Fruit fly (Drosophila melanogaster) whole organism, embryonic: ENCODE data around the gene senju.

Experiments
- Asciz ChIP-seq: fragments of 200-800 bp; sonication (Bioruptor generic); optimal IDR thresholded peaks from 2 replicates; lab custom pipeline; 2017; ENCODE audit warnings: missing biosample characterization, mild to moderate bottlenecking, missing genetic modification characterization, missing genetic modification reagents
- Awh ChIP-seq: fragments of 200-800 bp; sonication (Bioruptor generic); IDR thresholded peaks from 2 replicates; pipeline ENCODE4, ENCODE4 v1.3.6; 2022; ENCODE audit warnings: missing biosample characterization, missing genetic modification characterization
- B-H1 ChIP-seq: fragments of 200-800 bp; sonication (Bioruptor generic); IDR thresholded peaks from 3 replicates; pipeline ENCODE4 v1.3.6; 2022; ENCODE audit warnings: missing biosample characterization, missing genetic modification characterization
- Bgb ChIP-seq: fragments of 200-800 bp; sonication (Bioruptor generic); IDR thresholded peaks from 2 replicates; pipeline ENCODE4 v1.3.6; 2022; ENCODE audit warnings: missing biosample characterization, missing genetic modification characterization; ENCODE audit not compliant: partially characterized antibody
- CG11247 ChIP-seq: fragments of 200-800 bp; sonication (Bioruptor generic); IDR thresholded peaks from 2 replicates; pipeline ENCODE4 v1.3.6; 2022; ENCODE audit warnings: missing biosample characterization, missing genetic modification characterization
- CG11723 ChIP-seq: fragments of 200-800 bp; sonication (Bioruptor generic); optimal IDR thresholded peaks from 2 replicates; lab custom pipeline; 2017; ENCODE audit warnings: missing biosample characterization, mild to moderate bottlenecking, missing genetic modification characterization
- CG13894 ChIP-seq: fragments of 200-800 bp; sonication (Bioruptor generic); optimal IDR thresholded peaks from 3 replicates; lab custom pipeline; 2018; ENCODE audit warnings: missing biosample characterization, mild to moderate bottlenecking, missing genetic modification characterization, moderate library complexity
- CG16779 ChIP-seq: fragments of 200-800 bp; sonication (Bioruptor generic); IDR thresholded peaks from 2 replicates; pipeline ENCODE4 v1.3.6; 2022; ENCODE audit warnings: missing biosample characterization, missing genetic modification characterization
- CG18011 ChIP-seq: fragments of 200-800 bp; sonication (Bioruptor generic); optimal IDR thresholded peaks from 2 replicates; lab custom pipeline; 2017; ENCODE audit warnings: missing biosample characterization, missing genetic modification characterization, mild to moderate bottlenecking, moderate library complexity, missing genotype
- CG18764 ChIP-seq: fragments of 200-800 bp; sonication (Bioruptor generic); optimal IDR thresholded peaks from 3 replicates; lab custom pipeline; 2016; ENCODE audit warnings: missing biosample characterization, missing genetic modification characterization
- CG30403 ChIP-seq: fragments of 200-800 bp; sonication (Bioruptor generic); optimal IDR thresholded peaks from 3 replicates; lab custom pipeline; 2016; ENCODE audit warnings: missing biosample characterization, missing genetic modification characterization
- CG3163 ChIP-seq: fragments of 200-800 bp; sonication (Bioruptor generic); optimal IDR thresholded peaks from 3 replicates; lab custom pipeline; 2016; ENCODE audit warnings: missing biosample characterization, missing genetic modification characterization
- CG42726 ChIP-seq: fragments of 200-800 bp; sonication (Bioruptor generic); IDR thresholded peaks from 2 replicates; pipeline ENCODE4 v1.3.6; 2022; ENCODE audit warnings: missing biosample characterization, missing genetic modification characterization; ENCODE audit not compliant: partially characterized antibody
- CG4282 ChIP-seq: fragments of 200-800 bp; sonication (Bioruptor generic); optimal IDR thresholded peaks from 2 replicates; lab custom pipeline; 2016; ENCODE audit warnings: missing biosample characterization, missing genetic modification characterization
- CG4328 ChIP-seq: fragments of 200-800 bp; sonication (Bioruptor generic); optimal IDR thresholded peaks from 3 replicates; lab custom pipeline; 2017; ENCODE audit warnings: missing biosample characterization, missing genetic modification reagents, missing genetic modification characterization
- CG5180 ChIP-seq: fragments of 200-800 bp; sonication (Bioruptor generic); optimal IDR thresholded peaks from 3 replicates; lab custom pipeline; 2017; ENCODE audit warnings: missing biosample characterization, missing genetic modification characterization, mild to moderate bottlenecking, moderate library complexity, missing genetic modification reagents
- CG6813 ChIP-seq: fragments of 200-800 bp; sonication (Bioruptor generic); optimal IDR thresholded peaks from 2 replicates; lab custom pipeline; 2017; ENCODE audit warnings: missing biosample characterization, missing genetic modification characterization, mild to moderate bottlenecking, moderate library complexity, missing genetic modification reagents
- CG9797 ChIP-seq: fragments of 200-800 bp; sonication (Bioruptor generic); optimal IDR thresholded peaks from 3 replicates; lab custom pipeline; 2018; ENCODE audit warnings: missing biosample characterization, mild to moderate bottlenecking, missing genetic modification characterization
- Dref ChIP-seq: fragments of 200-800 bp; sonication (Bioruptor generic); IDR thresholded peaks from 2 replicates; pipeline ENCODE4 v1.3.6; 2022; ENCODE audit warnings: missing biosample characterization, missing genetic modification characterization
- ERR ChIP-seq: fragments of 200-800 bp; sonication (Bioruptor generic); optimal IDR thresholded peaks from 2 replicates; lab custom pipeline; 2016; ENCODE audit warnings: missing biosample characterization, missing genetic modification characterization
- Gug ChIP-seq: fragments of 200-800 bp; sonication (Bioruptor generic); IDR thresholded peaks from 4 replicates; pipeline ENCODE4 v1.3.6; 2022; ENCODE audit warnings: missing biosample characterization, missing genetic modification characterization
- Hey ChIP-seq: fragments of 200-800 bp; sonication (Bioruptor generic); optimal IDR thresholded peaks from 3 replicates; lab custom pipeline; 2018; ENCODE audit warnings: missing biosample characterization, mild to moderate bottlenecking, missing genetic modification characterization
- Hr51 ChIP-seq, 2 experiments: fragments of 200-800 bp; sonication (Bioruptor generic); optimal IDR thresholded peaks; 2 replicates in 1 of 2; 3 replicates in 1 of 2; lab custom pipeline; 2016 to 2018; ENCODE audit warnings: missing biosample characterization in 2 of 2, missing genetic modification characterization in 2 of 2, mild to moderate bottlenecking in 1 of 2, moderate library complexity in 1 of 2
- Jarid2 ChIP-seq: fragments of 200-800 bp; sonication (Bioruptor generic); optimal IDR thresholded peaks from 3 replicates; lab custom pipeline; 2017; ENCODE audit warnings: mild to moderate bottlenecking, missing biosample characterization, missing genetic modification reagents, missing genetic modification characterization
- Kr ChIP-seq: fragments of 200-800 bp; sonication (Bioruptor generic); optimal IDR thresholded peaks from 2 replicates; lab custom pipeline; 2017; ENCODE audit warnings: missing biosample characterization, mild to moderate bottlenecking, missing genetic modification characterization
- MESR4 ChIP-seq: fragments of 200-800 bp; sonication (Bioruptor generic); optimal IDR thresholded peaks from 2 replicates; lab custom pipeline; 2018; ENCODE audit warnings: missing biosample characterization, mild to moderate bottlenecking, missing genetic modification characterization, moderate library complexity
- NK7.1 ChIP-seq: fragments of 200-800 bp; sonication (Bioruptor generic); optimal IDR thresholded peaks from 3 replicates; lab custom pipeline; 2016; ENCODE audit warnings: missing biosample characterization, missing genetic modification characterization
- Pdp1 ChIP-seq, 2 experiments: fragments of 200-800 bp; sonication (Bioruptor generic); optimal IDR thresholded peaks; 3 replicates each; lab custom pipeline; 2016; ENCODE audit warnings: missing biosample characterization in 2 of 2, missing genetic modification characterization in 2 of 2, mild to moderate bottlenecking in 1 of 2, moderate library complexity in 1 of 2
- Scr ChIP-seq: fragments of 200-800 bp; sonication (Bioruptor generic); IDR thresholded peaks from 2 replicates; pipeline ENCODE4 v1.3.6; 2022; ENCODE audit warnings: missing biosample characterization, missing genetic modification characterization; ENCODE audit not compliant: partially characterized antibody
- Sin3A ChIP-seq: fragments of >200 bp; optimal IDR thresholded peaks from 2 replicates; lab custom pipeline; 2018
- Sry-δ ChIP-seq: fragments of 200-800 bp; sonication (Bioruptor generic); optimal IDR thresholded peaks from 2 replicates; lab custom pipeline; 2016; ENCODE audit warnings: missing biosample characterization, missing genetic modification characterization
- Ssrp ChIP-seq: fragments of 200-800 bp; sonication (Bioruptor generic); optimal IDR thresholded peaks from 2 replicates; lab custom pipeline; 2018; ENCODE audit warnings: missing biosample characterization, mild to moderate bottlenecking, missing genetic modification characterization, moderate library complexity
- ash1 ChIP-seq: fragments of 200-800 bp; sonication (Bioruptor generic); optimal IDR thresholded peaks from 2 replicates; lab custom pipeline; 2018; ENCODE audit warnings: missing biosample characterization, mild to moderate bottlenecking, missing genetic modification characterization
- bab2 ChIP-seq: fragments of 200-800 bp; sonication (Bioruptor generic); optimal IDR thresholded peaks from 2 replicates; lab custom pipeline; 2016; ENCODE audit warnings: missing biosample characterization, missing genetic modification characterization
- cad ChIP-seq: fragments of >200 bp; optimal IDR thresholded peaks from 2 replicates; lab custom pipeline; 2017; ENCODE audit warnings: missing biosample characterization, missing genetic modification characterization
- chn ChIP-seq: fragments of 200-800 bp; sonication (Bioruptor generic); optimal IDR thresholded peaks from 2 replicates; lab custom pipeline; 2016; ENCODE audit warnings: missing biosample characterization, missing genetic modification characterization
- cwo ChIP-seq: fragments of 200-800 bp; sonication (Bioruptor generic); optimal IDR thresholded peaks from 3 replicates; lab custom pipeline; 2017; ENCODE audit warnings: missing biosample characterization, missing genetic modification characterization, mild to moderate bottlenecking, moderate library complexity, missing genetic modification reagents
- da ChIP-seq: fragments of 200-800 bp; sonication (Bioruptor generic); optimal IDR thresholded peaks from 2 replicates; lab custom pipeline; 2016; ENCODE audit warnings: missing biosample characterization, missing genetic modification characterization
- dmrt11E ChIP-seq: fragments of 200-800 bp; sonication (Bioruptor generic); optimal IDR thresholded peaks from 3 replicates; lab custom pipeline; 2018; ENCODE audit warnings: missing biosample characterization, mild to moderate bottlenecking, missing genetic modification characterization, moderate library complexity
- emc ChIP-seq: fragments of 200-800 bp; sonication (Bioruptor generic); optimal IDR thresholded peaks from 2 replicates; lab custom pipeline; 2016; ENCODE audit warnings: missing biosample characterization, missing genetic modification characterization
- fd3F ChIP-seq: fragments of 200-800 bp; sonication (Bioruptor generic); optimal IDR thresholded peaks from 2 replicates; lab custom pipeline; 2018; ENCODE audit warnings: missing biosample characterization, mild to moderate bottlenecking, missing genetic modification characterization, moderate library complexity
- grau ChIP-seq: fragments of 200-800 bp; optimal IDR thresholded peaks from 3 replicates; lab custom pipeline; 2019; ENCODE audit warnings: missing biosample characterization, mild to moderate bottlenecking, missing genetic modification characterization, moderate library complexity
- ham ChIP-seq: fragments of 200-800 bp; sonication (Bioruptor generic); IDR thresholded peaks from 2 replicates; pipeline ENCODE4 v1.3.6; 2022; ENCODE audit warnings: missing biosample characterization, missing genetic modification characterization
- pfk ChIP-seq: fragments of 200-800 bp; sonication (Bioruptor generic); optimal IDR thresholded peaks from 2 replicates; lab custom pipeline; 2018; ENCODE audit warnings: missing biosample characterization, mild to moderate bottlenecking, missing genetic modification characterization, moderate library complexity
- sob ChIP-seq: fragments of 200-800 bp; sonication (Bioruptor generic); IDR thresholded peaks from 2 replicates; pipeline ENCODE4 v1.3.6; 2022; ENCODE audit warnings: missing biosample characterization, missing genetic modification characterization
- tgo ChIP-seq: fragments of 200-800 bp; sonication (Bioruptor generic); IDR thresholded peaks from 3 replicates; pipeline ENCODE4 v1.3.6; 2022; ENCODE audit warnings: missing biosample characterization, missing genetic modification characterization
- tna ChIP-seq: fragments of 200-800 bp; sonication (Bioruptor generic); IDR thresholded peaks from 2 replicates; pipeline ENCODE4 v1.3.6; 2022; ENCODE audit warnings: missing biosample characterization, missing genetic modification characterization; ENCODE audit not compliant: partially characterized antibody
- unpg ChIP-seq: fragments of 200-800 bp; sonication (Bioruptor generic); optimal IDR thresholded peaks from 3 replicates; lab custom pipeline; 2018; ENCODE audit warnings: missing biosample characterization, mild to moderate bottlenecking, missing genetic modification characterization, moderate library complexity
- zen2 ChIP-seq: fragments of 200-800 bp; sonication (Bioruptor generic); IDR thresholded peaks from 3 replicates; pipeline ENCODE4 v1.3.6; 2022; ENCODE audit warnings: missing biosample characterization, missing genetic modification characterization; ENCODE audit not compliant: partially characterized antibody

senju gene

DNA sequence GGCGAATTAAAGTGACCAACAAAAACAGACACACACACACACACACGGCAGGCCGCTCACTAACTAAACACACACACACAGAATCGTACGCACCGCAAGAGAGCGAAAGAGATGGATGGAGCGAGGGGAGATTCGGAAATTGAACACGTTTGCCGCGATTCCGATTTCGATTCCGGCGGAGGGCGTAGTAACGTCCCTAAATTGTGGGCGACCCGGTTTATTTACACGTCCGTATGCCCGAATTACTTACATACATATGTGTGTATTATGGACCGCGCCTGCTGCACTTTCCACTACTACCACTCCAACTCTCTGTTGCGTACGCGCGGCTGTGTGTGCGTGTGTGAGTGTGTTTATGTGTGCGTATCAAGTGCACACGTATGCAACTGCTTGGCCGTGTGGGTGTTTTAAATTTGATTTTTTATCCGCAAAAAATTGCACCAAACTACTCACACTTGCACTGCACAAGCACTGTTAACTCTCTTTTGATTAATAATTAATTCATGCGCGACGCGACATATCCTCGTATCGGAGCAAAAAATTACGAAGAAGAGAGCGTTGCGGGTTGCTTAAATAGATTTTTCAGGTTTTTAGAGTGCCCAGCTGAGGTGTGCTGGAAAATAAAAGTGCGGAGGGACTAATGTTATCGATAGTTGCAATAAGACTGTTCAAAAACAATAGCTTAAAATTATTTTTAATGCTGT, 40.5 kb downstream of the senju start, which contains the start of gene Pgant5 (continued):
- TF ChIP-seq Hr51 (GFP tag; optimal IDR thresholded peaks at IDR 0.05; lab: Kevin White, UChicago) (no peak), CG13894 (tag; lab: Kevin White, UChicago) (peak; percentile 30), emc (GFP tag; lab: Kevin White, UChicago) (no peak), dmrt11E (tag; lab: Kevin White, UChicago) (no peak), CG9797 (no peak), CG30403 (GFP tag; lab: Kevin White, UChicago) (peak; percentile 5), Bgb (GFP tag; lab: Robert Waterston, UW) (peak; percentile 31; the same call in 1 of the 2 replicates), CG4282 (no peak), grau (no peak), ERR (GFP tag; lab: Kevin White, UChicago) (no peak), sob (GFP tag; lab: Robert Waterston, UW) (peak; percentile 52; the same call in 1 of the 2 replicates), ash1 (GFP tag; lab: Kevin White, UChicago) (no peak), CG6813 (no peak), da (GFP tag; lab: Kevin White, UChicago) (no peak), CG18764 (GFP tag; lab: Kevin White, UChicago) (no peak), NK7.1 (no peak), Gug (GFP tag; lab: Robert Waterston, UW) (no peak), tgo (GFP tag; lab: Robert Waterston, UW) (no peak), CG11247 (GFP tag; lab: Robert Waterston, UW) (no peak), CG18011 (GFP tag; lab: Kevin White, UChicago) (no peak), Jarid2 (GFP tag; lab: Kevin White, UChicago) (peak; percentile 90), Asciz (no peak), unpg (peak; percentile 3), cad (no peak), Sin3A (lab: Kevin White, UChicago) (no peak), Hey (tag; lab: Kevin White, UChicago) (no peak), pfk (no peak), cwo (GFP tag; lab: Kevin White, UChicago) (peak; percentile 45), fd3F (GFP tag; lab: Kevin White, UChicago) (no peak), CG4328 (GFP tag; lab: Kevin White, UChicago) (no peak), CG5180 (peak; percentile 30), Awh (GFP tag; lab: Robert Waterston, UW) (no peak), Scr (GFP tag; lab: Robert Waterston, UW) (no peak), zen2 (GFP tag; lab: Robert Waterston, UW) (peak; percentile 36; the same call in 1 of the 3 replicates), CG3163 (peak; percentile 35), CG11723 (GFP tag; lab: Kevin White, UChicago) (no peak), Pdp1 (GFP tag; optimal IDR thresholded peaks at IDR 0.05; lab: Kevin White, UChicago) (peak in 1 of 2 experiments; percentile 29), Dref (GFP tag; lab: Robert Waterston, UW) (peak; percentile 54), Sry-δ (GFP tag; lab: Kevin White, UChicago) (peak; percentile 28), MESR4 (peak; percentile 82), CG16779 (no peak), Ssrp (tag; lab: Kevin White, UChicago) (no peak), CG42726 (0 out of 2 replicates have a peak, but pooled peaks have one; percentile 35), chn (GFP tag; lab: Kevin White, UChicago) (no peak), tna (GFP tag; lab: Robert Waterston, UW) (peak; percentile 39; the same call in 1 of the 2 replicates), bab2 (GFP tag; lab: Kevin White, UChicago) (no peak), ham (no peak), B-H1 (GFP tag; lab: Robert Waterston, UW) (no peak), Kr (no peak)
